Fruit fly (Drosophila melanogaster) whole organism, pupa: ENCODE results near the gene CG42813.
A peak's percentile ranks its signal among the peaks of the same experiment; 100 is the strongest.

Experiments
- CG10348 ChIP-seq: fragments of 200-800 bp; sonication (Bioruptor generic); IDR thresholded peaks from 2 replicates; pipeline ENCODE4 v1.3.6; 2022; ENCODE audit warnings: missing biosample characterization, missing genetic modification characterization
- CG12605 ChIP-seq: fragments of 200-800 bp; sonication (Bioruptor generic); IDR thresholded peaks from 2 replicates; pipeline ENCODE4 v1.3.6; 2022; ENCODE audit warnings: missing biosample characterization, missing genetic modification characterization
- CG13204 ChIP-seq: fragments of 200-800 bp; sonication (Bioruptor generic); optimal IDR thresholded peaks from 2 replicates; lab custom pipeline; 2018; ENCODE audit warnings: missing biosample characterization, mild to moderate bottlenecking, missing genetic modification characterization, moderate library complexity
- CG14655 ChIP-seq: fragments of 200-800 bp; sonication (Bioruptor generic); optimal IDR thresholded peaks from 3 replicates; lab custom pipeline; 2017; ENCODE audit warnings: mild to moderate bottlenecking, missing biosample characterization, missing genetic modification reagents, missing genetic modification characterization
- CG15710 ChIP-seq: fragments of 200-800 bp; sonication (Bioruptor generic); optimal IDR thresholded peaks from 2 replicates; lab custom pipeline; 2018; ENCODE audit warnings: missing biosample characterization, mild to moderate bottlenecking, missing genetic modification characterization, moderate library complexity
- CG17806 ChIP-seq: fragments of 200-800 bp; sonication (Bioruptor generic); optimal IDR thresholded peaks from 2 replicates; lab custom pipeline; 2018; ENCODE audit warnings: missing biosample characterization, mild to moderate bottlenecking, missing genetic modification characterization, moderate library complexity
- CG32121 ChIP-seq: fragments of 200-800 bp; sonication (Bioruptor generic); IDR thresholded peaks from 2 replicates; pipeline ENCODE4 v1.3.6; 2022; ENCODE audit warnings: missing biosample characterization, missing genetic modification characterization
- CG34367 ChIP-seq: fragments of 200-800 bp; sonication (Bioruptor generic); optimal IDR thresholded peaks from 2 replicates; lab custom pipeline; 2018; ENCODE audit warnings: missing biosample characterization, mild to moderate bottlenecking, missing genetic modification characterization
- CG4496 ChIP-seq: fragments of 200-800 bp; sonication (Bioruptor generic); IDR thresholded peaks from 3 replicates; pipeline ENCODE4 v1.3.6; 2022; ENCODE audit warnings: missing biosample characterization, missing genetic modification characterization
- CG8159 ChIP-seq: fragments of 200-800 bp; sonication (Bioruptor generic); optimal IDR thresholded peaks from 3 replicates; lab custom pipeline; 2018; ENCODE audit warnings: missing biosample characterization, mild to moderate bottlenecking, missing genetic modification characterization, moderate library complexity
- CG8301 ChIP-seq: fragments of 200-800 bp; sonication (Bioruptor generic); optimal IDR thresholded peaks from 2 replicates; lab custom pipeline; 2018; ENCODE audit warnings: missing biosample characterization, mild to moderate bottlenecking, missing genetic modification characterization
- CG9948 ChIP-seq: fragments of 200-800 bp; sonication (Bioruptor generic); optimal IDR thresholded peaks from 2 replicates; lab custom pipeline; 2018; ENCODE audit warnings: missing biosample characterization, mild to moderate bottlenecking, missing genetic modification characterization, moderate library complexity
- D1 ChIP-seq: fragments of 200-800 bp; sonication (Bioruptor generic); optimal IDR thresholded peaks from 2 replicates; lab custom pipeline; 2018; ENCODE audit warnings: missing biosample characterization, mild to moderate bottlenecking, missing genetic modification characterization, moderate library complexity
- EcR ChIP-seq: fragments of 200-800 bp; sonication (Bioruptor generic); optimal IDR thresholded peaks from 3 replicates; lab custom pipeline; 2019; ENCODE audit warnings: missing biosample characterization, missing genetic modification characterization, mild to moderate bottlenecking, moderate library complexity, missing genetic modification reagents
- Ets98B ChIP-seq: fragments of 200-800 bp; sonication (Bioruptor generic); IDR thresholded peaks from 2 replicates; pipeline ENCODE4 v1.3.6; 2022; ENCODE audit warnings: missing biosample characterization, missing genetic modification characterization
- Pif1A ChIP-seq: fragments of 200-800 bp; sonication (Bioruptor generic); optimal IDR thresholded peaks from 3 replicates; lab custom pipeline; 2016; ENCODE audit warnings: missing biosample characterization, missing genetic modification characterization
- Pif1B ChIP-seq: fragments of 200-800 bp; sonication (Bioruptor generic); optimal IDR thresholded peaks from 3 replicates; lab custom pipeline; 2016; ENCODE audit warnings: missing biosample characterization, missing genetic modification characterization
- Snoo ChIP-seq: fragments of 200-800 bp; sonication (Bioruptor generic); optimal IDR thresholded peaks from 3 replicates; lab custom pipeline; 2017; ENCODE audit warnings: missing biosample characterization, mild to moderate bottlenecking, missing genetic modification characterization, inconsistent platforms
- fd96Ca ChIP-seq: fragments of 200-800 bp; sonication (Bioruptor generic); IDR thresholded peaks from 3 replicates; pipeline ENCODE4 v1.3.6; 2022; ENCODE audit warnings: missing biosample characterization, missing genetic modification characterization
- gl ChIP-seq: fragments of 200-800 bp; sonication (Bioruptor generic); optimal IDR thresholded peaks from 2 replicates; lab custom pipeline; 2018; ENCODE audit warnings: missing biosample characterization, mild to moderate bottlenecking, missing genetic modification characterization
- rn ChIP-seq: fragments of 200-800 bp; sonication (Bioruptor generic); IDR thresholded peaks from 2 replicates; pipeline ENCODE4 v1.3.6; 2022; ENCODE audit warnings: missing biosample characterization, missing genetic modification characterization

The CG42813 gene

DNA sequence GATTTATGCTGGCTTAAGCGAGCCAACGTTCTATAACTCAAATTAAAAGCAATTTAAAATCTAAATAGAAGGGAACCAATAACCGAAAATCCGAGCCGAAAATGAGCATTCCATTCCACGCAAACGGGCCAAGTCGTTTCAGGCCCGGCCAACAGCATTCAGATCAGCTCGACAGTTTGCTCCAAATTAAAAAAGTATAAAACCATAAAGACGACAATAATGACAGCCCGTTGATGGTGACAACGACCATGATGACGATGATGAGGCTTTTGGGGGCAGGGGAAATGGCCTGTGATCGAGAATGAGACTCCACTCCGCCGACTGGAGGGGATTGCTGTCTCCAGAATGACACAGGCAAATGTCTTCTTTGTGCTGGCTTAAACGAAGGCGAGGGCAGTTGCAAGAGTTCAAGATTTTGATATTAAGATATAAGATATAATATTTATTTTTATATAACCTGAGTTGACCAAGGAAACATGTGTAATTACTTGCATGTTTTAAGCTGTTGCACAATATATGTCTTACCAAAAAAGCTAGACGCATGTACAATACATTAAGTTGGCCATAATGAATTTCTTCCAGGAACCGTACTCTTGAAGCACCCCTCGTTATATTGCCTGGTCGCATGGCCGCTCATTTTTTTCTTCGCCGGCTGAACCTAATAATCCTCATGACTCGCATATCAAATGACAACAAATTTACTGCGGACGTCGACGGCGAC is 23.5 kb downstream of the CG42813 start:
- TF ChIP-seq Ets98B (no peak), CG34367 (tag; lab: Kevin White, UChicago) (no peak), CG4496 (GFP tag; lab: Robert Waterston, UW) (no peak), rn (no peak), Pif1A (GFP tag; lab: Kevin White, UChicago) (no peak), CG32121 (GFP tag; lab: Robert Waterston, UW) (no peak), CG10348 (GFP tag; lab: Robert Waterston, UW) (no peak), CG17806 (tag; lab: Kevin White, UChicago) (peak; percentile 73), EcR (GFP tag; lab: Kevin White, UChicago) (peak; percentile 43), Pif1B (GFP tag; lab: Kevin White, UChicago) (no peak), CG9948 (tag; lab: Kevin White, UChicago) (peak; percentile 70), CG12605 (GFP tag; lab: Robert Waterston, UW) (no peak), fd96Ca (GFP tag; lab: Robert Waterston, UW) (no peak), CG8159 (tag; lab: Kevin White, UChicago) (peak; percentile 79), Snoo (tag; lab: Kevin White, UChicago) (peak; percentile 61), CG13204 (no peak), CG15710 (tag; lab: Kevin White, UChicago) (peak; percentile 63), D1 (no peak), gl (peak; percentile 5), CG14655 (GFP tag; lab: Kevin White, UChicago) (peak; percentile 59), CG8301 (tag; lab: Kevin White, UChicago) (peak; percentile 36)
- TF ChIP-seq, all 21 proteins: peak for 9

DNA sequence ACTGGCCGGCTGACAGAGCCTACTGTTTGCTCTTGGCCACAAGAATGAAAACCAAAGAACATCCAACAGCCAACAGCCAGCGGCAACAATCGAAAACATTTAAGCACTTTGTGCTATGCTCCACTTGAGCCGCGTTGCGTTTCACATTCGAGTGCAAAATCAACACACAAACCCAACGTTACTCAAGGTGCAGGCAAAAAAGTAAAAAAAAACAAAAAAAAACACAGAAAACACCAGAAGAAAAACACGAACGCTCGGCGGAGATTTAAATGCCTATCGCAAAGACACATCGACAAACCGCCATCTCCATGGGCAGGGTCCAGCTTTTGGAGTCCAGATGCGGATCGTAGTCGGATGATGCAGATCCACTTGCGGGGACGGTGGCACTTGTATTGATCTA is 24.5 kb downstream of the CG42813 start:
- TF ChIP-seq gl = peak; percentile 4
- TF ChIP-seq EcR (GFP tag; lab: Kevin White, UChicago) = no peak

DNA sequence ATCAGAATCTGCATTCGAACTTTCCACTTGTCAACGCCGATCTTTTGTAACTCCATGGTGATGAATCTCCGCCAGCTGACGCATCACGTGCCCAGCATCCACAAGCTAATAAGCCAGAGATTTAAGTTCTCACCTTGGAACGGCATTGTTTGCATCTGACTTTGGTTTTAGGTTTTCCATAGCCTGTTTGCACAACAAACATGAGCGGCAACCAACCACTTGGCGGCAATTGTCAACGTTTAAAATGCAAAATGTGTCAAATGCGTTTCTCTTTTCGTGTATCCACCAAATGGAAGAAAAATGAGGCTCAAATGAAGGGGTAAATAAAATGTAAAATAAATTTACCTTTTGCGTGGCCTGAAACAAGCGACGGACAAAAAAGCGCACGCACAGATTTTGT is 26.0 kb downstream of the CG42813 start:
- TF ChIP-seq fd96Ca (GFP tag; lab: Robert Waterston, UW) = no peak
- no peak for TF ChIP-seq Pif1B (GFP tag; lab: Kevin White, UChicago)

DNA sequence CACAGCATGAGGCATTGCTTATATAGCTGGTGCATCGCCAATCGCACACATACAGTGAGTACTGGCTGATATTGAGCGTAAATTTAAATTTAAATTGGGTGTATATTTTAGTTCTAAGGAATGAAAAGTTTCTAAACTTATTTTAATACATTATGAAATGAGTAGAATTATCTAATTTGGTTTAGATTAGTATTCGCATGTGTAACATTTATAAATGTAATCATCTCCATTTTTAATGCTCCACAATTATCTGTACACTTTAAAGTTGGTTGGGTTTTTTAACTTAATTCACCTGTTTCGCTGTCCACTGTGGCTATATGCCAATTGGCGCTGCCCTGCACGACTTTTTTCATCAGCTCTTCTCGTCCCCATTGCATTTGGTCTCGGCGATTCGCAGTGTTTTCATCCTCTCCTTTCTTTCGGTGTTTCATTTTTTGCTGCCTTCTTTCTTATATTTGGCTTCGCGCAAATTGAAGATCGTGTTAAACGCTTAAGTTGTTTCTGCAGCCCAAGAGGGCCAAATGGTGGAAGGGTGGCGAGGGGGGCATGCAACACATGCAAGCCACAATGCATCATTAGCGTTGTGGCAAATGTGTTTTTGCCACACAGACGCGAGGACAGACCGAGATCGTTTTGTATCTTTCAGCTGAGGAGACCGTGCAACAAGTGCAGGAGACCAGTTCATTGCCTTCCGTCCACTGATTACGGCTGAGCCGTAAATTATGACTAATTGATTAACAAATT is 26.7 kb downstream of the CG42813 start:
- TF ChIP-seq CG13204 (no peak), CG4496 (GFP tag; lab: Robert Waterston, UW) (peak; percentile 18; the same call in 1 of the 3 replicates), CG34367 (tag; lab: Kevin White, UChicago) (peak; percentile 76), CG9948 (tag; lab: Kevin White, UChicago) (peak; percentile 92), CG10348 (GFP tag; lab: Robert Waterston, UW) (no peak), gl (peak; percentile 57), CG15710 (tag; lab: Kevin White, UChicago) (peak; percentile 88), CG12605 (GFP tag; lab: Robert Waterston, UW) (0 out of 2 replicates have a peak, but pooled peaks have one; percentile 15), Pif1B (GFP tag; lab: Kevin White, UChicago) (peak; percentile 40), rn (no peak), D1 (peak; percentile 79), CG8301 (tag; lab: Kevin White, UChicago) (peak; percentile 42), EcR (GFP tag; lab: Kevin White, UChicago) (peak; percentile 34), Ets98B (no peak), Snoo (tag; lab: Kevin White, UChicago) (peak; percentile 71), CG32121 (GFP tag; lab: Robert Waterston, UW) (no peak), fd96Ca (GFP tag; lab: Robert Waterston, UW) (no peak), CG8159 (tag; lab: Kevin White, UChicago) (peak; percentile 93), CG17806 (tag; lab: Kevin White, UChicago) (peak; percentile 87), Pif1A (GFP tag; lab: Kevin White, UChicago) (peak; percentile 19), CG14655 (GFP tag; lab: Kevin White, UChicago) (peak; percentile 81)

DNA sequence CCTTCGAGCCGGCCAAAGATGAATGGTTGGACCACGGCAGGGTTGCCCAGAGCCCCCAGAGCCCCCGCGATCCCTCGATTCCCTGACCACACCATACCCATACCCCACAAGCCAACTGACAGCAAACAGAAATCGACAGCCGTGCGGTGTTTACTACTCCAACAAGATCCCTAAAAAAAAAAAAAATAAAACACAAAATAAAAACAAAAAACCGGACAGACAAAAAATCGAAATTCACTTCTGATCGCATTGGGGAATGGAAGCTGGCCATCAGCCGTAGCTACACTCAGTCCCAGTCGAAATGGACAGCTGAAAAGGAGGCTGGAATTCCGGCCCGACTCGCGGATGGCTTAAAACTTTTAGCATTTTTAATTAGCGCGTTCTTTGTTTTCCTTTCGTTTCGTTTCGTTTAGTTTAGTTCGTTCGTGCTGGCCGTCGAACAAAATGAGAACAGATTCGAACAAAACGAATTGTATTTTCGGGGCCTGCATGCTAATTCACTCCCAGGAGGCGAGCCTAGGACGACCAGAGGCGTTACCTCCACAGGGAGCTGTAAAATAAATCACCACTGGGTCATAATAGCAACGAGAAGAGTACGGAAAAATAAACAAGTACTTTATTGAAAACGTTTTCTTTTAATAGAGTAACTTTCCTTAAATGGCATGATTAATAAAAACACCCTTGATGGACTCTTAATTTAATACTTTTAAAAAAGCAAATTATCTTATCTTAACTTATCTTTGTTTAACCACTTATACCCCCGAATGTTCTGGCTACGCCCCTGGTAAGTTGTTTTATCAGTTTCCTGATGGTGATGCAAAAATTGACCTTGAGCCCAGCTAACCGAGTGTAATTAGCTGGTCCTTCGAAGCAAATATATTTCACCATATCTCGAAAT is 29.2 kb downstream of the CG42813 start:
- TF ChIP-seq CG8159 (tag; lab: Kevin White, UChicago) = peak; percentile 78
- peak; percentile 79 for TF ChIP-seq CG15710 (tag; lab: Kevin White, UChicago)
- TF ChIP-seq CG17806 (tag; lab: Kevin White, UChicago) = peak; percentile 43
- TF ChIP-seq Pif1B (GFP tag; lab: Kevin White, UChicago) = no peak
- peak; percentile 11 for TF ChIP-seq CG34367 (tag; lab: Kevin White, UChicago)
- TF ChIP-seq rn = no peak
- TF ChIP-seq CG13204 = peak; percentile 10
- TF ChIP-seq CG32121 (GFP tag; lab: Robert Waterston, UW) = no peak
- TF ChIP-seq EcR (GFP tag; lab: Kevin White, UChicago) = no peak
- TF ChIP-seq CG9948 (tag; lab: Kevin White, UChicago) = peak; percentile 46
- no peak for TF ChIP-seq Pif1A (GFP tag; lab: Kevin White, UChicago)
